Fruit fly (Drosophila melanogaster): ENCODE measurements around the gene Idh3g.

The Idh3g gene

dm6 chr3R:25659857-25660417, 20.7 kb upstream of the Idh3g start:
- no peak for TF ChIP-seq br (GFP tag; optimal IDR thresholded peaks at IDR 0.05)
- TF ChIP-seq Rel (GFP tag; optimal IDR thresholded peaks at IDR 0.05) = no peak
- peak; percentile 64 for TF ChIP-seq Rel (tag; optimal IDR thresholded peaks at IDR 0.05)

- no peak for TF ChIP-seq brk (GFP tag; optimal IDR thresholded peaks at IDR 0.05)
- TF ChIP-seq sv (GFP tag; optimal IDR thresholded peaks at IDR 0.05) = peak; percentile 23
- TF ChIP-seq Sp1 (GFP tag; optimal IDR thresholded peaks at IDR 0.05) = no peak
- TF ChIP-seq Myc (optimal IDR thresholded peaks at IDR 0.05) = no peak
- TF ChIP-seq CG9705 (GFP tag; optimal IDR thresholded peaks at IDR 0.05) = no peak
- TF ChIP-seq HLH106 (tag; optimal IDR thresholded peaks at IDR 0.05) = no peak
- TF ChIP-seq foxo (GFP tag; optimal IDR thresholded peaks at IDR 0.05) = no peak
- TF ChIP-seq Rel (GFP tag; optimal IDR thresholded peaks at IDR 0.05) = no peak
- peak; percentile 10 for TF ChIP-seq Rel (tag; optimal IDR thresholded peaks at IDR 0.05)
- no peak for TF ChIP-seq Mio (GFP tag; optimal IDR thresholded peaks at IDR 0.05)
- no peak for TF ChIP-seq Hnf4 (GFP tag; optimal IDR thresholded peaks at IDR 0.05)
Observed at dm6 chr3R:25660985-25661530, 19.6 kb upstream of the Idh3g start, which contains the start of gene Tnks. Gene Tnks, minus strand, starts transcription at chr3R:25661286.

- no peak for TF ChIP-seq pan (optimal IDR thresholded peaks at IDR 0.05)
- TF ChIP-seq Rel (GFP tag; optimal IDR thresholded peaks at IDR 0.05) = no peak
- no peak for TF ChIP-seq Rel (tag; optimal IDR thresholded peaks at IDR 0.05)
- TF ChIP-seq psq (GFP tag; optimal IDR thresholded peaks at IDR 0.05) = no peak
- TF ChIP-seq Hnf4 (GFP tag; optimal IDR thresholded peaks at IDR 0.05) = no peak
- no peak for TF ChIP-seq lola (GFP tag; optimal IDR thresholded peaks at IDR 0.05)
- no peak for TF ChIP-seq tai (GFP tag; optimal IDR thresholded peaks at IDR 0.05)
- TF ChIP-seq dmrt93B (GFP tag; optimal IDR thresholded peaks at IDR 0.05) = no peak
- no peak for TF ChIP-seq Hr78 (GFP tag; optimal IDR thresholded peaks at IDR 0.05)
- TF ChIP-seq Vsx2 (GFP tag; optimal IDR thresholded peaks at IDR 0.05; ENCODE audit: partially characterized antibody) = no peak
- TF ChIP-seq Hr83 (GFP tag; optimal IDR thresholded peaks at IDR 0.05; ENCODE audit: poor library complexity, severe bottlenecking) = peak; percentile 48
- TF ChIP-seq Dif (GFP tag; optimal IDR thresholded peaks at IDR 0.05; ENCODE audit: partially characterized antibody) = no peak
- no peak for TF ChIP-seq GATAd (GFP tag; optimal IDR thresholded peaks at IDR 0.05)
- peak; percentile 40 for TF ChIP-seq Jra (GFP tag; optimal IDR thresholded peaks at IDR 0.05)
- TF ChIP-seq rgr (GFP tag; optimal IDR thresholded peaks at IDR 0.05) = no peak
- TF ChIP-seq usp (GFP tag; optimal IDR thresholded peaks at IDR 0.05) = no peak
- TF ChIP-seq Mio (GFP tag; optimal IDR thresholded peaks at IDR 0.05) = no peak
- peak; percentile 31 for TF ChIP-seq fru (GFP tag; optimal IDR thresholded peaks at IDR 0.05)
- peak in 1 of 2 experiments; percentile 48 for TF ChIP-seq foxo (GFP tag; optimal IDR thresholded peaks at IDR 0.05)
- peak; percentile 75 for TF ChIP-seq woc (GFP tag; optimal IDR thresholded peaks at IDR 0.05)
- TF ChIP-seq ey (GFP tag; optimal IDR thresholded peaks at IDR 0.05) = peak; percentile 16
- no peak for TF ChIP-seq CG9705 (GFP tag; optimal IDR thresholded peaks at IDR 0.05)
- TF ChIP-seq dl (GFP tag; optimal IDR thresholded peaks at IDR 0.05; ENCODE audit: insufficient read depth in 1 of 2, partially characterized antibody in 2 of 2) = no peak
- TF ChIP-seq Abd-B (GFP tag; optimal IDR thresholded peaks at IDR 0.05) = no peak
- TF ChIP-seq HLH106 (tag; optimal IDR thresholded peaks at IDR 0.05) = peak; percentile 27
- peak; percentile 5 for TF ChIP-seq sv (GFP tag; optimal IDR thresholded peaks at IDR 0.05)
- TF ChIP-seq br (GFP tag; optimal IDR thresholded peaks at IDR 0.05) = no peak
Observed at dm6 chr3R:25661531-25662193, 19.0 kb upstream of the Idh3g start, which contains the start of gene RASSF8. Gene RASSF8, plus strand, starts transcription at chr3R:25661795.

- TF ChIP-seq lola (GFP tag; optimal IDR thresholded peaks at IDR 0.05) (no peak), brk (GFP tag; optimal IDR thresholded peaks at IDR 0.05) (no peak), tai (GFP tag; optimal IDR thresholded peaks at IDR 0.05) (no peak), HLH106 (tag; optimal IDR thresholded peaks at IDR 0.05) (no peak), CG9705 (GFP tag; optimal IDR thresholded peaks at IDR 0.05) (no peak), jim (GFP tag; optimal IDR thresholded peaks at IDR 0.05) (no peak)
Observed at dm6 chr3R:25662358-25662757, 18.3 kb upstream of the Idh3g start.
